Worm (Caenorhabditis elegans) whole organism, L1 larva: ENCODE measurements around the gene par-1.

Source experiments
- C04F5.9 ChIP-seq: sonication (generic microtip); optimal IDR thresholded peaks from 2 replicates; lab custom pipeline; 2016; ENCODE audit warnings: missing genetic modification characterization, missing compliant biosample characterization
- C16A3.4 ChIP-seq: fragments of 150-350 bp; optimal IDR thresholded peaks from 2 replicates; lab custom pipeline; 2014; ENCODE audit warnings: missing biosample characterization, missing genetic modification characterization
- C34B4.2 ChIP-seq: sonication (generic microtip); optimal IDR thresholded peaks from 2 replicates; lab custom pipeline; 2017; ENCODE audit warnings: mild to moderate bottlenecking, missing genetic modification characterization, missing compliant biosample characterization
- F16B12.6 ChIP-seq: fragments of 150-350 bp; optimal IDR thresholded peaks from 2 replicates; lab custom pipeline; 2014; ENCODE audit warnings: missing biosample characterization, missing genetic modification characterization
- Y116A8C.19 ChIP-seq: sonication (generic microtip); optimal IDR thresholded peaks from 2 replicates; lab custom pipeline; 2016; ENCODE audit warnings: missing compliant biosample characterization, missing genetic modification characterization, borderline replicate concordance
- aha-1 ChIP-seq: fragments of 150-350 bp; optimal IDR thresholded peaks from 2 replicates; lab custom pipeline; 2014; ENCODE audit warnings: missing biosample characterization, missing genetic modification characterization
- alr-1 ChIP-seq: fragments of 200-800 bp; sonication (Bioruptor generic); optimal IDR thresholded peaks from 2 replicates; lab custom pipeline; 2018; ENCODE audit warnings: borderline replicate concordance, mild to moderate bottlenecking, missing genetic modification characterization, missing compliant biosample characterization
- aly-2 ChIP-seq: fragments of 150-350 bp; optimal IDR thresholded peaks from 2 replicates; lab custom pipeline; 2014; ENCODE audit warnings: missing biosample characterization, missing genetic modification characterization
- ama-1 ChIP-seq: fragments of 150-350 bp; optimal IDR thresholded peaks from 2 replicates; lab custom pipeline; 2014
- ceh-63 ChIP-seq: fragments of 200-800 bp; sonication (Bioruptor generic); optimal IDR thresholded peaks from 2 replicates; lab custom pipeline; 2018; ENCODE audit warnings: mild to moderate bottlenecking, missing genetic modification characterization, missing compliant biosample characterization
- ceh-8 ChIP-seq: fragments of 200-800 bp; sonication (Bioruptor generic); optimal IDR thresholded peaks from 2 replicates; lab custom pipeline; 2018; ENCODE audit warnings: mild to moderate bottlenecking, missing genetic modification characterization, moderate library complexity, missing compliant biosample characterization
- ceh-82 ChIP-seq, 3 experiments: fragments of 150-350 bp in 1 of 3; sonication (generic microtip) in 2 of 3; optimal IDR thresholded peaks; 2 replicates each; lab custom pipeline; 2014 to 2017; ENCODE audit warnings: missing biosample characterization in 3 of 3, missing genetic modification characterization in 3 of 3
- ceh-90 ChIP-seq: sonication (generic microtip); optimal IDR thresholded peaks from 2 replicates; lab custom pipeline; 2016; ENCODE audit warnings: missing genetic modification characterization, missing compliant biosample characterization
- ces-1 ChIP-seq: fragments of 150-350 bp; optimal IDR thresholded peaks from 2 replicates; lab custom pipeline; 2014; ENCODE audit warnings: missing biosample characterization, missing genetic modification reagents, missing genetic modification characterization
- efl-1 ChIP-seq, 4 experiments: fragments of 150-350 bp; optimal IDR thresholded peaks in 3 of 4; peaks in 1 of 4; 1 replicate in 1 of 4; 2 replicates in 3 of 4; lab custom pipeline; 2014; ENCODE audit warnings: missing biosample characterization in 2 of 4, missing genetic modification characterization in 2 of 4, missing genetic modification reagents in 2 of 4
- egl-27 ChIP-seq, 2 experiments: fragments of 150-350 bp in 1 of 2; sonication (generic microtip); optimal IDR thresholded peaks; 3 replicates each; lab custom pipeline; 2017 to 2018; ENCODE audit warnings: missing biosample characterization in 2 of 2, missing genetic modification characterization in 2 of 2, missing genetic modification reagents in 2 of 2
- elt-3 ChIP-seq, 6 experiments: fragments of 150-350 bp in 1 of 6; sonication (generic microtip); optimal IDR thresholded peaks; 2 replicates each; lab custom pipeline; 2017 to 2018; ENCODE audit warnings: missing biosample characterization in 6 of 6, missing genetic modification characterization in 6 of 6, inconsistent platforms in 1 of 6
- fkh-10 ChIP-seq: sonication (generic microtip); optimal IDR thresholded peaks from 2 replicates; lab custom pipeline; 2017; ENCODE audit warnings: missing biosample characterization, missing genetic modification reagents, missing genetic modification characterization
- hlh-17 ChIP-seq: fragments of 200-800 bp; sonication (Bioruptor generic); optimal IDR thresholded peaks from 2 replicates; lab custom pipeline; 2018; ENCODE audit warnings: missing genetic modification characterization, mild to moderate bottlenecking, missing compliant biosample characterization, moderate library complexity, borderline replicate concordance
- hpl-2 ChIP-seq: fragments of 150-350 bp; optimal IDR thresholded peaks from 2 replicates; lab custom pipeline; 2014; ENCODE audit warnings: missing biosample characterization, missing genetic modification reagents, missing genetic modification characterization
- irx-1 ChIP-seq: sonication (generic microtip); optimal IDR thresholded peaks from 2 replicates; lab custom pipeline; 2016; ENCODE audit warnings: missing genetic modification characterization, missing compliant biosample characterization
- jun-1 ChIP-seq: fragments of 150-350 bp; optimal IDR thresholded peaks from 2 replicates; lab custom pipeline; 2014; ENCODE audit warnings: missing biosample characterization, missing genetic modification reagents, missing genetic modification characterization
- lin-39 ChIP-seq: fragments of 150-350 bp; optimal IDR thresholded peaks from 2 replicates; lab custom pipeline; 2014; ENCODE audit warnings: missing biosample characterization, missing genetic modification reagents, missing genetic modification characterization
- lir-3 ChIP-seq: sonication (generic microtip); optimal IDR thresholded peaks from 2 replicates; lab custom pipeline; 2016; ENCODE audit warnings: mild to moderate bottlenecking, missing genetic modification characterization, moderate library complexity, missing compliant biosample characterization; ENCODE audit not compliant: poor library complexity
- lsy-2 ChIP-seq, 2 experiments: fragments of 150-350 bp; optimal IDR thresholded peaks; 2 replicates each; lab custom pipeline; 2014; ENCODE audit warnings: missing biosample characterization in 2 of 2, missing genetic modification characterization in 2 of 2
- mab-9 ChIP-seq: fragments of 200-800 bp; sonication (Bioruptor generic); IDR thresholded peaks from 2 replicates; pipeline ENCODE4 v1.3.6; 2022; ENCODE audit warnings: missing genetic modification reagents, missing genetic modification characterization, missing compliant biosample characterization
- mdl-1 ChIP-seq, 2 experiments: fragments of 150-350 bp; optimal IDR thresholded peaks; 2 replicates each; lab custom pipeline; 2014 to 2017; ENCODE audit warnings: missing biosample characterization in 2 of 2, missing genetic modification characterization in 2 of 2, inconsistent platforms in 1 of 2
- mef-2 ChIP-seq: fragments of 150-350 bp; optimal IDR thresholded peaks from 2 replicates; lab custom pipeline; 2014; ENCODE audit warnings: missing biosample characterization, missing genetic modification characterization
- mep-1 ChIP-seq: fragments of 150-350 bp; optimal IDR thresholded peaks from 2 replicates; lab custom pipeline; 2014; ENCODE audit warnings: missing biosample characterization, missing genetic modification characterization
- nhr-12 ChIP-seq: sonication (generic microtip); optimal IDR thresholded peaks from 2 replicates; lab custom pipeline; 2017; ENCODE audit warnings: missing biosample characterization, missing genetic modification characterization
- nhr-19 ChIP-seq: fragments of 200-800 bp; sonication (Bioruptor generic); conservative IDR thresholded peaks from 2 replicates; pipeline ENCODE4 v1.3.6; 2022; ENCODE audit warnings: missing genetic modification characterization, missing compliant biosample characterization
- nhr-237 ChIP-seq: fragments of 150-350 bp; optimal IDR thresholded peaks from 2 replicates; lab custom pipeline; 2014; ENCODE audit warnings: missing biosample characterization, missing genetic modification characterization
- nhr-28 ChIP-seq: fragments of 150-350 bp; optimal IDR thresholded peaks from 2 replicates; lab custom pipeline; 2014; ENCODE audit warnings: missing biosample characterization, missing genetic modification characterization
- nhr-47 ChIP-seq: sonication (generic microtip); optimal IDR thresholded peaks from 2 replicates; lab custom pipeline; 2016; ENCODE audit warnings: mild to moderate bottlenecking, missing genetic modification characterization, moderate library complexity, missing compliant biosample characterization
- nhr-71 ChIP-seq: sonication (generic microtip); optimal IDR thresholded peaks from 2 replicates; lab custom pipeline; 2016; ENCODE audit warnings: mild to moderate bottlenecking, missing genetic modification characterization, moderate library complexity, missing compliant biosample characterization
- nhr-84 ChIP-seq: sonication (generic microtip); optimal IDR thresholded peaks from 2 replicates; lab custom pipeline; 2017; ENCODE audit warnings: missing biosample characterization, missing genetic modification characterization
- nhr-90 ChIP-seq: sonication (generic microtip); optimal IDR thresholded peaks from 2 replicates; lab custom pipeline; 2016; ENCODE audit warnings: mild to moderate bottlenecking, missing genetic modification characterization, missing compliant biosample characterization; ENCODE audit not compliant: poor library complexity
- pax-3 ChIP-seq: fragments of 200-800 bp; sonication (Bioruptor generic); optimal IDR thresholded peaks from 2 replicates; lab custom pipeline; 2018; ENCODE audit warnings: mild to moderate bottlenecking, missing genetic modification characterization, moderate library complexity, missing compliant biosample characterization
- pqm-1 ChIP-seq: sonication (generic microtip); optimal IDR thresholded peaks from 3 replicates; lab custom pipeline; 2017; ENCODE audit warnings: missing biosample characterization, missing genetic modification characterization
- rnt-1 ChIP-seq: sonication (generic microtip); optimal IDR thresholded peaks from 2 replicates; lab custom pipeline; 2016; ENCODE audit warnings: mild to moderate bottlenecking, missing genetic modification characterization, moderate library complexity, missing compliant biosample characterization
- snpc-4 ChIP-seq: fragments of 150-350 bp; optimal IDR thresholded peaks from 2 replicates; lab custom pipeline; 2014; ENCODE audit warnings: missing biosample characterization, missing genetic modification characterization
- snu-23 ChIP-seq: sonication (generic microtip); optimal IDR thresholded peaks from 2 replicates; lab custom pipeline; 2016; ENCODE audit warnings: missing genetic modification characterization, missing compliant biosample characterization
- tbx-2 ChIP-seq: sonication (generic microtip); optimal IDR thresholded peaks from 2 replicates; lab custom pipeline; 2016; ENCODE audit warnings: missing genetic modification characterization, missing compliant biosample characterization
- tlp-1 ChIP-seq: fragments of 150-350 bp; optimal IDR thresholded peaks from 2 replicates; lab custom pipeline; 2014; ENCODE audit warnings: missing biosample characterization, missing genetic modification characterization
- unc-130 ChIP-seq: fragments of 150-350 bp; optimal IDR thresholded peaks from 2 replicates; lab custom pipeline; 2017; ENCODE audit warnings: missing biosample characterization, missing genetic modification characterization, inconsistent platforms
- unc-30 ChIP-seq: sonication (generic microtip); optimal IDR thresholded peaks from 2 replicates; lab custom pipeline; 2017; ENCODE audit warnings: missing biosample characterization, missing genetic modification characterization
- unc-86 ChIP-seq: sonication (generic microtip); optimal IDR thresholded peaks from 2 replicates; lab custom pipeline; 2016; ENCODE audit warnings: missing genetic modification characterization, missing compliant biosample characterization
- unc-98 ChIP-seq: fragments of 200-800 bp; sonication (Bioruptor generic); IDR thresholded peaks from 2 replicates; pipeline ENCODE4 v1.3.6; 2022; ENCODE audit warnings: missing genetic modification characterization, missing compliant biosample characterization
- xbp-1 ChIP-seq: sonication (generic microtip); optimal IDR thresholded peaks from 2 replicates; lab custom pipeline; 2016; ENCODE audit warnings: missing genetic modification characterization, missing compliant biosample characterization
- zip-4 ChIP-seq: fragments of 200-800 bp; sonication (Bioruptor generic); optimal IDR thresholded peaks from 2 replicates; lab custom pipeline; 2018; ENCODE audit warnings: mild to moderate bottlenecking, missing genetic modification characterization, moderate library complexity, missing compliant biosample characterization
- ztf-11 ChIP-seq, 2 experiments: sonication (generic microtip); optimal IDR thresholded peaks; 2 replicates each; lab custom pipeline; 2016 to 2017; ENCODE audit warnings: missing genetic modification characterization in 2 of 2, missing biosample characterization in 1 of 2, missing compliant biosample characterization in 1 of 2

The par-1 gene

DNA sequence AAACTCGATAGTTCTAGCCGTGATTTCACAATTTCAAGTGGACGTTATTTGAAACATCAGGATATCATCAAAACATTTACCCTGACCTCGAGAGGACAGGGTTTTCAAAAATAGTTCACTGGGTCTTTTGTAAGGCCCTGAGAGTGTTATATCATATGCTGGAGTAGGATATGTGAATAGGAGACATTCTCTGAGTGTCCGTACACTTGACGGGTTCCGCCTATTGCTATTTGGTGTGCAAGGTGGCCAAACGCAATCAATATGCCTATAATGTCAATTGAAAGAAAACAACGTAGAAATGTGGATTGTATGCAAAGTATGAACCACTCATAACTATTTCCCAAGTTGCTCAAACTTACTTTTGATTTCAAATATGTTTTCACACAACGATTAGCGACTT is 47.8 kb downstream of the par-1 start:
- TF ChIP-seq snpc-4 (tag; lab: Kevin White, UChicago) (peak; percentile 26), C16A3.4 (tag; lab: Kevin White, UChicago) (no peak), rnt-1 (tag; lab: Kevin White, UChicago) (peak; percentile 11)

DNA sequence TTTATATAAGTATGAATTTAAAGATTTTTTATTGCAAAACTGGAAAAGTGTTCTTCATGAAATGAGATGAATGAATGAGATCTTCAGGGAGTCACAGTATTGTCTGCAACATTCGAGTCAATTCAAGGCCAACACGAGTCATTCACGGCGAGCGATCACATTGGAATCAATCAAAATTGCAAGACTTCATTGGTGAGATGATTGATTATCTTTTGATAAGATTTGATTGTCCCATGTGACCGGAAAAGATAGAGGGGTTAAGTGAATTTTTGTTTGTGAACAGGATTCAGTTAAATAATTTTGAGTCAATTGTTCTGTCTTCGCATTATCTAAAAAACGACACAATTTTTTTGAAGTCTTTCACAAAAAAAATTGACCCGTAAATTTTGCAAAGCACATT is 50.2 kb downstream of the par-1 start:
- TF ChIP-seq lsy-2 (tag; optimal IDR thresholded peaks at IDR 0.05; lab: Kevin White, UChicago) (peak in 1 of 2 experiments; percentile 24), Y116A8C.19 (no peak), nhr-12 (tag; lab: Kevin White, UChicago) (no peak), nhr-84 (no peak), zip-4 (no peak), fkh-10 (GFP tag; lab: Kevin White, UChicago) (no peak), mdl-1 (tag; optimal IDR thresholded peaks at IDR 0.05; lab: Kevin White, UChicago) (peak in 1 of 2 experiments; percentile 10), unc-98 (GFP tag; lab: Robert Waterston, UW) (no peak), mef-2 (tag; lab: Kevin White, UChicago) (no peak), nhr-71 (peak; percentile 66), lir-3 (tag; lab: Kevin White, UChicago) (no peak), ces-1 (no peak), mab-9 (GFP tag; lab: Robert Waterston, UW) (no peak), unc-86 (no peak), aly-2 (tag; lab: Kevin White, UChicago) (no peak), ceh-90 (no peak), nhr-19 (GFP tag; lab: Robert Waterston, UW) (peak; percentile 23; the same call in 1 of the 2 replicates), ceh-8 (GFP tag; lab: Kevin White, UChicago) (no peak), nhr-90 (peak; percentile 46), ama-1 (no peak), ztf-11 (tag; optimal IDR thresholded peaks at IDR 0.05; lab: Kevin White, UChicago) (no peak), aha-1 (tag; lab: Kevin White, UChicago) (no peak), F16B12.6 (no peak), tlp-1 (tag; lab: Kevin White, UChicago) (no peak), C34B4.2 (tag; lab: Kevin White, UChicago) (no peak), hlh-17 (GFP tag; lab: Kevin White, UChicago) (no peak), unc-30 (no peak), egl-27 (tag; optimal IDR thresholded peaks at IDR 0.05; lab: Kevin White, UChicago) (no peak), tbx-2 (tag; lab: Kevin White, UChicago) (peak; percentile 56), xbp-1 (tag; lab: Kevin White, UChicago) (no peak), nhr-47 (peak; percentile 20), pax-3 (no peak), C04F5.9 (tag; lab: Kevin White, UChicago) (no peak), elt-3 (tag; optimal IDR thresholded peaks at IDR 0.05; lab: Kevin White, UChicago) (peak in 5 of 6 experiments; percentile 55 to 99 (median 70)), snu-23 (GFP tag; lab: Kevin White, UChicago) (peak; percentile 60), jun-1 (tag; lab: Kevin White, UChicago) (no peak), irx-1 (no peak), nhr-237 (tag; lab: Kevin White, UChicago) (no peak), alr-1 (tag; lab: Kevin White, UChicago) (no peak), lin-39 (tag; lab: Kevin White, UChicago) (no peak), mep-1 (peak; percentile 20), nhr-28 (tag; lab: Kevin White, UChicago) (no peak), efl-1 (optimal IDR thresholded peaks at IDR 0.05; lab: Kevin White, UChicago) (no peak), efl-1 (GFP tag; optimal IDR thresholded peaks at IDR 0.05 in 1 of 2; lab: Kevin White, UChicago) (peak in 1 of 2 experiments; percentile 9), ceh-82 (tag; optimal IDR thresholded peaks at IDR 0.05; lab: Kevin White, UChicago) (no peak), ceh-63 (GFP tag; lab: Kevin White, UChicago) (no peak), pqm-1 (tag; lab: Kevin White, UChicago) (no peak), unc-130 (tag; lab: Kevin White, UChicago) (no peak), rnt-1 (tag; lab: Kevin White, UChicago) (no peak), hpl-2 (GFP tag; lab: Kevin White, UChicago) (no peak)
